Fruit fly (Drosophila melanogaster): ENCODE results near the gene chinmo.

Gene chinmo

DNA sequence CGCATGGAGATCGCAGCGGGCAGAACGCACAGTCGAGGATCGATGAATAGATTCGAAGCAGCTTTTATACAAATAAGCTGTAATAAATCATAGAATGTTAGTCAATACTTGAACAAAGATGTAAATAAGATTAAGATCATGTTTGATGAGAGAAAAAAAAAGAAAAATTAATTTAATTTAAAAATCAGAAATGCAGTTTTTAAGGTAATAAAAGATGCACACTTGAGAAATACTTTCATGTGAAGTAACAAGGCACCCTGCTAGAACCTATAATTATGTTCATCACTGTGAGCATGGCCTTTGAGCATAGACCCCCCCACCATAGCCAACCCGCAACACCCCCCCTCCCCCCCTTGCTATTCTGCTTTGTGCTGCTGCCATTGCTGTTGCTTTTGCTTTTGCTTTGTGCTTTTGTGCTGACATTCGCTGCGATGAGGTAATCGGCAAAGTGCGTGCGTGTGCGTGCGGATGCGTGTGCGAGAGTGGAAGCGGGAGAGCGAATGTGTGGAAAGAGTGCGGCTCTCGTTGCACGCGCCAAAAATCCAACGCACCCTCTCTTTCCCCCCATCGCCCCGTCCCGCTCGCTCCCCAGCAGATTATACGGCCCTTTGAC, 7.7 kb upstream of the chinmo start (continued):
- TF ChIP-seq CHES-1-like (GFP tag; optimal IDR thresholded peaks at IDR 0.05), result peak; percentile 84
- TF ChIP-seq Side (GFP tag; optimal IDR thresholded peaks at IDR 0.05), result peak; percentile 90
- peak; percentile 96 for TF ChIP-seq B-H2 (GFP tag; optimal IDR thresholded peaks at IDR 0.05)
- TF ChIP-seq az2 (GFP tag; optimal IDR thresholded peaks at IDR 0.05), result peak; percentile 95
- no peak for TF ChIP-seq hb (GFP tag; IDR thresholded peaks at IDR 0.05; ENCODE audit: partially characterized antibody)
- peak; percentile 76 for TF ChIP-seq CG12236 (GFP tag; optimal IDR thresholded peaks at IDR 0.05)
- no peak for TF ChIP-seq cad (GFP tag; optimal IDR thresholded peaks at IDR 0.05)
- TF ChIP-seq CG8944 (GFP tag; optimal IDR thresholded peaks at IDR 0.05), result peak; percentile 86
- TF ChIP-seq CG18262 (tag; optimal IDR thresholded peaks at IDR 0.05), result peak; percentile 96
- peak; percentile 98 for TF ChIP-seq sens (GFP tag)
- TF ChIP-seq kah (GFP tag; optimal IDR thresholded peaks at IDR 0.05), result peak; percentile 94
- peak; percentile 74 for TF ChIP-seq CG1792 (GFP tag; optimal IDR thresholded peaks at IDR 0.05)
- peak; percentile 14 for TF ChIP-seq CG9797 (GFP tag; optimal IDR thresholded peaks at IDR 0.05)
- TF ChIP-seq Optix (GFP tag; IDR thresholded peaks at IDR 0.05), result peak; percentile 87
- peak; percentile 67 for TF ChIP-seq dmrt11E (tag; optimal IDR thresholded peaks at IDR 0.05)
- TF ChIP-seq cg (GFP tag; optimal IDR thresholded peaks at IDR 0.05), result peak; percentile 86
- peak; percentile 94 for TF ChIP-seq schlank (tag; optimal IDR thresholded peaks at IDR 0.05)
- TF ChIP-seq PHDP (tag; optimal IDR thresholded peaks at IDR 0.05), result peak; percentile 98
- peak; percentile 94 for TF ChIP-seq Hsf (GFP tag; optimal IDR thresholded peaks at IDR 0.05)
- peak; percentile 78 for TF ChIP-seq fd64A (GFP tag; optimal IDR thresholded peaks at IDR 0.05)
- peak; percentile 88 for TF ChIP-seq ems (GFP tag; optimal IDR thresholded peaks at IDR 0.05)
- TF ChIP-seq CG2199 (GFP tag; IDR thresholded peaks at IDR 0.05), result peak; percentile 96
- peak; percentile 87 for TF ChIP-seq grn (GFP tag; optimal IDR thresholded peaks at IDR 0.05)
- TF ChIP-seq chn (GFP tag; optimal IDR thresholded peaks at IDR 0.05), result peak; percentile 65
- peak; percentile 94 for TF ChIP-seq H2.0 (GFP tag; IDR thresholded peaks at IDR 0.05)
- peak; percentile 79; the same call in 1 of the 2 replicates for TF ChIP-seq CG8765 (GFP tag; IDR thresholded peaks at IDR 0.05)
- TF ChIP-seq HLHmδ (GFP tag; optimal IDR thresholded peaks at IDR 0.05), result no peak
- peak; percentile 93 for TF ChIP-seq CG1602 (GFP tag; optimal IDR thresholded peaks at IDR 0.05)
- peak; percentile 98 for TF ChIP-seq CG31441 (GFP tag; IDR thresholded peaks at IDR 0.05)
- TF ChIP-seq CG11093 (GFP tag; IDR thresholded peaks at IDR 0.05), result peak; percentile 94
- peak; percentile 94 for TF ChIP-seq sd (tag; optimal IDR thresholded peaks at IDR 0.05)
- peak; percentile 94 for TF ChIP-seq lilli (GFP tag; optimal IDR thresholded peaks at IDR 0.05)
- peak; percentile 98 for TF ChIP-seq Atf6 (GFP tag; IDR thresholded peaks at IDR 0.05)
- peak; percentile 97 for TF ChIP-seq tap (tag; optimal IDR thresholded peaks at IDR 0.05)
- no peak for TF ChIP-seq pita (GFP tag; optimal IDR thresholded peaks at IDR 0.05)
- peak; percentile 77 for TF ChIP-seq fu2 (GFP tag; optimal IDR thresholded peaks at IDR 0.05)
- peak; percentile 94 for TF ChIP-seq CG3407 (GFP tag; optimal IDR thresholded peaks at IDR 0.05)
- TF ChIP-seq Kr (GFP tag; optimal IDR thresholded peaks at IDR 0.05), result no peak
- no peak for TF ChIP-seq Tbp (GFP tag; optimal IDR thresholded peaks at IDR 0.05)
- TF ChIP-seq CG31365 (tag; optimal IDR thresholded peaks at IDR 0.05), result peak; percentile 83
- TF ChIP-seq Ets65A (GFP tag), result peak; percentile 95
- TF ChIP-seq CG6272 (GFP tag; IDR thresholded peaks at IDR 0.05), result peak; percentile 90
- TF ChIP-seq Fer1 (GFP tag; optimal IDR thresholded peaks at IDR 0.05), result peak; percentile 99
- TF ChIP-seq gro (GFP tag; optimal IDR thresholded peaks at IDR 0.05), result peak; percentile 85
- peak; percentile 90 for TF ChIP-seq CG17328 (GFP tag; IDR thresholded peaks at IDR 0.05)
- TF ChIP-seq Ets97D (GFP tag; optimal IDR thresholded peaks at IDR 0.05), result peak; percentile 32
- no peak for TF ChIP-seq sna (GFP tag; IDR thresholded peaks at IDR 0.05; ENCODE audit: partially characterized antibody)
- TF ChIP-seq CG17385 (GFP tag; optimal IDR thresholded peaks at IDR 0.05), result peak; percentile 97
- peak; percentile 99 for TF ChIP-seq CG12659 (GFP tag; optimal IDR thresholded peaks at IDR 0.05)
- TF ChIP-seq Doc2 (GFP tag; IDR thresholded peaks at IDR 0.05), result peak; percentile 86
- TF ChIP-seq CG12744 (GFP tag; optimal IDR thresholded peaks at IDR 0.05), result peak; percentile 86
